Fruit fly (Drosophila melanogaster): ENCODE data around the gene CG4364.

CG4364 gene

dm6 chr2L:9700454-9700853 is 10.6 kb downstream of the CG4364 start, which contains the start of gene pelo (continued):
- TF ChIP-seq net (GFP tag; optimal IDR thresholded peaks at IDR 0.05) (no peak), CG34406 (GFP tag; optimal IDR thresholded peaks at IDR 0.05) (peak; percentile 25), CG31627 (GFP tag; optimal IDR thresholded peaks at IDR 0.05) (peak; percentile 30), Hr4 (GFP tag; optimal IDR thresholded peaks at IDR 0.05) (peak; percentile 27), Met (GFP tag; optimal IDR thresholded peaks at IDR 0.05) (peak; percentile 51), topi (GFP tag; optimal IDR thresholded peaks at IDR 0.05) (peak; percentile 38), CG11762 (GFP tag; optimal IDR thresholded peaks at IDR 0.05; ENCODE audit: insufficient read depth) (peak; percentile 9), esn (GFP tag; optimal IDR thresholded peaks at IDR 0.05) (peak; percentile 51), CG8632 (GFP tag; optimal IDR thresholded peaks at IDR 0.05) (peak; percentile 21), CG9139 (GFP tag; optimal IDR thresholded peaks at IDR 0.05) (no peak), svp (GFP tag) (peak; percentile 88), CG3032 (tag; optimal IDR thresholded peaks at IDR 0.05) (peak; percentile 48), CG6854 (GFP tag; optimal IDR thresholded peaks at IDR 0.05) (peak; percentile 9), fkh (GFP tag; optimal IDR thresholded peaks at IDR 0.05) (peak; percentile 41), Sox14 (GFP tag; optimal IDR thresholded peaks at IDR 0.05) (peak; percentile 22), CG1621 (tag; optimal IDR thresholded peaks at IDR 0.05) (peak; percentile 29)

dm6 chr2L:9699615-9700014 is 11.5 kb downstream of the CG4364 start, which contains the start of gene hoip:
hoip (plus strand) TSS chr2L:9699791.
- TF ChIP-seq CG11762 (GFP tag; optimal IDR thresholded peaks at IDR 0.05; ENCODE audit: insufficient read depth): no peak
- TF ChIP-seq Hr4 (GFP tag; optimal IDR thresholded peaks at IDR 0.05): no peak
- peak; percentile 7; the same call in 1 of the 3 replicates for TF ChIP-seq eg (GFP tag; IDR thresholded peaks at IDR 0.05)
- TF ChIP-seq CG6854 (GFP tag; optimal IDR thresholded peaks at IDR 0.05): no peak

dm6 chr2L:9698923-9699493 is 12.1 kb downstream of the CG4364 start, which contains the start of gene Pka-C1:
Pka-C1 (minus strand) TSS chr2L:9699297.
- TF ChIP-seq topi (GFP tag; optimal IDR thresholded peaks at IDR 0.05) (no peak), CG16779 (tag; optimal IDR thresholded peaks at IDR 0.05) (no peak), fkh (GFP tag; optimal IDR thresholded peaks at IDR 0.05) (peak; percentile 31), CG7368 (GFP tag; optimal IDR thresholded peaks at IDR 0.05) (no peak), CG6792 (GFP tag; optimal IDR thresholded peaks at IDR 0.05) (no peak), Sox14 (GFP tag; optimal IDR thresholded peaks at IDR 0.05) (no peak), CG3032 (tag; optimal IDR thresholded peaks at IDR 0.05) (peak; percentile 45), eg (GFP tag; IDR thresholded peaks at IDR 0.05) (peak; percentile 48; the same call in 1 of the 3 replicates), achi (GFP tag; optimal IDR thresholded peaks at IDR 0.05) (peak; percentile 4), vri (GFP tag; optimal IDR thresholded peaks at IDR 0.05) (peak; percentile 63), esn (GFP tag; optimal IDR thresholded peaks at IDR 0.05) (no peak), spab (GFP tag; optimal IDR thresholded peaks at IDR 0.05) (no peak), dsx (GFP tag; optimal IDR thresholded peaks at IDR 0.05; ENCODE audit: poor library complexity, severe bottlenecking) (no peak), CG31627 (GFP tag; optimal IDR thresholded peaks at IDR 0.05) (no peak), CG1621 (tag; optimal IDR thresholded peaks at IDR 0.05) (peak; percentile 96), CG4318 (GFP tag; optimal IDR thresholded peaks at IDR 0.05) (no peak), fd85E (GFP tag; optimal IDR thresholded peaks at IDR 0.05) (no peak), Lpt (GFP tag; optimal IDR thresholded peaks at IDR 0.05) (no peak), CG6854 (GFP tag; optimal IDR thresholded peaks at IDR 0.05) (peak; percentile 58), CG8119 (GFP tag; IDR thresholded peaks at IDR 0.05) (peak; percentile 54; the same call in 2 of the 3 replicates), OdsH (GFP tag; optimal IDR thresholded peaks at IDR 0.05) (peak; percentile 25), CG6163 (GFP tag; IDR thresholded peaks at IDR 0.05) (peak; percentile 68; the same call in 2 of the 3 replicates), Hr4 (GFP tag; optimal IDR thresholded peaks at IDR 0.05) (no peak), Hr39 (GFP tag; optimal IDR thresholded peaks at IDR 0.05) (no peak), CG6276 (GFP tag; optimal IDR thresholded peaks at IDR 0.05) (no peak), CG15336 (GFP tag; IDR thresholded peaks at IDR 0.05) (no peak; the same call in 1 of the 2 replicates), svp (GFP tag) (no peak), Gug (GFP tag; IDR thresholded peaks at IDR 0.05) (0 out of 2 replicates have a peak, but pooled peaks have one; percentile 10), ss (GFP tag; optimal IDR thresholded peaks at IDR 0.05) (peak; percentile 11 to 15), CG11902 (GFP tag; optimal IDR thresholded peaks at IDR 0.05) (no peak), Eip78C (GFP tag) (peak; percentile 49), CG6808 (GFP tag; optimal IDR thresholded peaks at IDR 0.05) (peak; percentile 28), net (GFP tag; optimal IDR thresholded peaks at IDR 0.05) (no peak)

Data from whole organism, prepupa.